Worm (Caenorhabditis elegans) whole organism, L4 larva: ENCODE data around the gene C44C10.12.
A peak's percentile ranks its signal among the peaks of the same experiment; 100 is the strongest.

ENCODE experiments used
- Y48G9A.11 ChIP-seq: fragments of 200-800 bp; sonication (Bioruptor generic); IDR thresholded peaks from 2 replicates; pipeline ENCODE4 v1.3.6; 2022; ENCODE audit warnings: missing genetic modification reagents, missing genetic modification characterization, missing compliant biosample characterization
- attf-4 ChIP-seq: sonication (generic microtip); optimal IDR thresholded peaks from 3 replicates; lab custom pipeline; 2017; ENCODE audit warnings: missing biosample characterization, missing genetic modification characterization
- ceh-82 ChIP-seq: sonication (generic microtip); optimal IDR thresholded peaks from 2 replicates; lab custom pipeline; 2017; ENCODE audit warnings: missing biosample characterization, missing genetic modification characterization
- duxl-1 ChIP-seq: sonication (generic microtip); optimal IDR thresholded peaks from 2 replicates; lab custom pipeline; 2016; ENCODE audit warnings: mild to moderate bottlenecking, missing genetic modification characterization, moderate library complexity, missing compliant biosample characterization; ENCODE audit not compliant: poor library complexity
- dve-1 ChIP-seq: sonication (generic microtip); optimal IDR thresholded peaks from 2 replicates; lab custom pipeline; 2017; ENCODE audit warnings: antibody characterized with exemption, mild to moderate bottlenecking, missing genetic modification characterization, missing compliant biosample characterization; ENCODE audit not compliant: insufficient read depth
- egl-27 ChIP-seq: sonication (generic microtip); optimal IDR thresholded peaks from 3 replicates; lab custom pipeline; 2017; ENCODE audit warnings: missing biosample characterization, missing genetic modification reagents, missing genetic modification characterization
- fos-1 ChIP-seq: fragments of 150-350 bp; optimal IDR thresholded peaks from 2 replicates; lab custom pipeline; 2014; ENCODE audit warnings: missing biosample characterization, missing genetic modification characterization
- lin-13 ChIP-seq: fragments of 150-350 bp; optimal IDR thresholded peaks from 2 replicates; lab custom pipeline; 2014; ENCODE audit warnings: missing biosample characterization, missing genetic modification reagents, missing genetic modification characterization
- lsy-2 ChIP-seq, 2 experiments: fragments of 150-350 bp in 1 of 2; sonication (generic microtip) in 1 of 2; optimal IDR thresholded peaks; 2 replicates each; lab custom pipeline; 2014 to 2017; ENCODE audit warnings: missing biosample characterization in 2 of 2, missing genetic modification characterization in 2 of 2
- mdl-1 ChIP-seq, 2 experiments: fragments of 150-350 bp in 1 of 2; sonication (generic microtip) in 1 of 2; optimal IDR thresholded peaks; 2 replicates each; lab custom pipeline; 2014 to 2017; ENCODE audit warnings: missing biosample characterization in 2 of 2, missing genetic modification characterization in 2 of 2
- mdt-29 ChIP-seq: fragments of 200-800 bp; sonication (Bioruptor generic); IDR thresholded peaks from 2 replicates; pipeline ENCODE4 v1.3.6; 2022; ENCODE audit warnings: missing genetic modification reagents, missing genetic modification characterization, missing compliant biosample characterization
- mep-1 ChIP-seq: fragments of 150-350 bp; sonication (generic microtip); optimal IDR thresholded peaks from 3 replicates; lab custom pipeline; 2014; ENCODE audit warnings: missing biosample characterization, missing genetic modification characterization
- nhr-237 ChIP-seq: sonication (generic microtip); optimal IDR thresholded peaks from 2 replicates; lab custom pipeline; 2017; ENCODE audit warnings: missing biosample characterization, missing genetic modification characterization
- unc-62 ChIP-seq, 3 experiments: fragments of 150-350 bp in 1 of 3; sonication (generic microtip); optimal IDR thresholded peaks in 2 of 3; peaks in 1 of 3; 1 replicate in 1 of 3; 2 replicates in 2 of 3; lab custom pipeline; 2014 to 2017; ENCODE audit warnings: missing biosample characterization in 3 of 3, missing genetic modification characterization in 3 of 3, missing genetic modification reagents in 3 of 3, missing genotype in 1 of 3

DNA sequence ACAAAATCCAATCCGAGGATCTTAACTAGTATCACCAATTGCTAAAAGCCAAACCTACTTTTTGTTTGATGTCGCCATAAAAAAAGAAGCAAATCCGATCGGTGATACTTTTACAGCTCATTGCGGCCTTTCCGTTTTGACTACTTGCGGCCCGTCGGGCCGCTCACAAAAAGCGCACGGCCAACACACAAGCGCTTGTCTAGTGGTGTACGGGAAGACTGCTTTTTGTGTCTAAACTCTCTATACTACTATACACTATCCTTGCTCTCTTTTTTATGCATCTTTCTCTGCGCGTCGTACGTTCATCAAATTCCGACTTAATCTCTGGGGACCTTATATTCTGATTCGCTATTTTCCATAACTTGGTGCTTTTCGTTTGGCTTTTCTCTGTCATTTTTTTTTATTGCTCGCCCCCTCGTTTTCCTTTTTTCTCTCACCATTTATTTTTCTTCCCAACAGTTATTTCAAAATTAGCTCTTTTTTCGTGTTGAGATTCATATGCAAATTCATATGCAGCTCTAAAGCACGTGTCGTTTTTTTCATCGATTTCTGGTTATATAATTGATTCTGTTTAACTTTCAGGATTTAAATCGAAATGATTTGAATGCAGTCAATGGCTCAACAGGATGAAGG lies 30.1 kb upstream of the C44C10.12 start, which contains the start of gene noca-2:
- no peak for TF ChIP-seq dve-1 (tag; lab: Kevin White, UChicago)
- TF ChIP-seq fos-1 (tag; lab: Kevin White, UChicago): no peak
- TF ChIP-seq ceh-82 (tag; lab: Kevin White, UChicago): no peak
- TF ChIP-seq attf-4 (tag; lab: Kevin White, UChicago): no peak
- peak in 1 of 2 experiments; percentile 19 for TF ChIP-seq mdl-1 (tag; optimal IDR thresholded peaks at IDR 0.05; lab: Kevin White, UChicago)
- no peak for TF ChIP-seq egl-27 (tag; lab: Kevin White, UChicago)
- no peak for TF ChIP-seq lin-13 (GFP tag; lab: Kevin White, UChicago)
- no peak for TF ChIP-seq nhr-237 (tag; lab: Kevin White, UChicago)
- TF ChIP-seq mdt-29: no peak
- no peak for TF ChIP-seq lsy-2 (tag; optimal IDR thresholded peaks at IDR 0.05; lab: Kevin White, UChicago)
- peak; percentile 54 for TF ChIP-seq mep-1
- no peak for TF ChIP-seq Y48G9A.11
- TF ChIP-seq unc-62 (GFP tag; optimal IDR thresholded peaks at IDR 0.05 in 1 of 2; lab: Kevin White, UChicago): peak in 1 of 2 experiments; percentile 55
- no peak for TF ChIP-seq unc-62 (tag; optimal IDR thresholded peaks at IDR 0.05; lab: Kevin White, UChicago)
- TF ChIP-seq duxl-1: no peak
